Fruit fly (Drosophila melanogaster) whole organism, embryonic: ENCODE data around the gene CG5157.

ENCODE experiments used
- ATbp ChIP-seq: fragments of 200-800 bp; sonication (Bioruptor generic); optimal IDR thresholded peaks from 2 replicates; lab custom pipeline; 2017; ENCODE audit warnings: missing biosample characterization, mild to moderate bottlenecking, missing genetic modification characterization, missing genetic modification reagents
- Abd-B ChIP-seq: fragments of 200-800 bp; sonication (Bioruptor generic); optimal IDR thresholded peaks from 2 replicates; lab custom pipeline; 2018; ENCODE audit warnings: missing biosample characterization, mild to moderate bottlenecking, missing genetic modification characterization, moderate library complexity
- Adf1 ChIP-seq: fragments of 200-800 bp; sonication (Bioruptor generic); IDR thresholded peaks from 2 replicates; pipeline ENCODE4 v1.3.6; 2022; ENCODE audit warnings: missing biosample characterization, missing genetic modification characterization
- Aef1 ChIP-seq: fragments of 200-800 bp; sonication (Bioruptor generic); IDR thresholded peaks from 3 replicates; pipeline ENCODE4 v1.3.6; 2022; ENCODE audit warnings: missing biosample characterization, missing genetic modification characterization
- Atf-2 ChIP-seq: fragments of 200-800 bp; sonication (Bioruptor generic); optimal IDR thresholded peaks from 2 replicates; lab custom pipeline; 2016; ENCODE audit warnings: missing biosample characterization, missing genetic modification characterization
- CG10209 ChIP-seq: fragments of 200-800 bp; sonication (Bioruptor generic); optimal IDR thresholded peaks from 3 replicates; lab custom pipeline; 2017; ENCODE audit warnings: missing biosample characterization, mild to moderate bottlenecking, missing genetic modification characterization, missing genetic modification reagents
- CG10431 ChIP-seq: fragments of 200-800 bp; sonication (Bioruptor generic); optimal IDR thresholded peaks from 3 replicates; lab custom pipeline; 2018; ENCODE audit warnings: missing biosample characterization, mild to moderate bottlenecking, missing genetic modification characterization
- CG17359 ChIP-seq: fragments of 200-800 bp; sonication (Bioruptor generic); optimal IDR thresholded peaks from 3 replicates; lab custom pipeline; 2018; ENCODE audit warnings: missing biosample characterization, mild to moderate bottlenecking, missing genetic modification characterization, moderate library complexity
- CG17385 ChIP-seq: fragments of 200-800 bp; sonication (Bioruptor generic); optimal IDR thresholded peaks from 3 replicates; lab custom pipeline; 2018; ENCODE audit warnings: missing biosample characterization, mild to moderate bottlenecking, missing genetic modification characterization
- CG18599 ChIP-seq: fragments of 200-800 bp; sonication (Bioruptor generic); optimal IDR thresholded peaks from 3 replicates; lab custom pipeline; 2017; ENCODE audit warnings: missing biosample characterization, missing genetic modification characterization, mild to moderate bottlenecking, moderate library complexity, missing genetic modification reagents
- CG2202 ChIP-seq: fragments of 200-800 bp; sonication (Bioruptor generic); optimal IDR thresholded peaks from 2 replicates; lab custom pipeline; 2018; ENCODE audit warnings: missing biosample characterization, mild to moderate bottlenecking, missing genetic modification characterization
- CG2889 ChIP-seq: fragments of 200-800 bp; sonication (Bioruptor generic); IDR thresholded peaks from 3 replicates; pipeline ENCODE4 v1.3.6; 2022; ENCODE audit warnings: missing biosample characterization, missing genetic modification characterization
- CG31224 ChIP-seq: fragments of 200-800 bp; sonication (Bioruptor generic); IDR thresholded peaks from 2 replicates; pipeline ENCODE4 v1.3.6; 2022; ENCODE audit warnings: missing biosample characterization, missing genetic modification characterization
- CG31365 ChIP-seq: fragments of 200-800 bp; sonication (Bioruptor generic); optimal IDR thresholded peaks from 2 replicates; lab custom pipeline; 2018; ENCODE audit warnings: missing biosample characterization, mild to moderate bottlenecking, missing genetic modification characterization
- CG31441 ChIP-seq: fragments of 200-800 bp; sonication (Bioruptor generic); IDR thresholded peaks from 2 replicates; pipeline ENCODE4 v1.3.6; 2022; ENCODE audit warnings: missing biosample characterization, missing genetic modification characterization
- CG33557 ChIP-seq: fragments of 200-800 bp; sonication (Bioruptor generic); optimal IDR thresholded peaks from 2 replicates; lab custom pipeline; 2019; ENCODE audit warnings: missing biosample characterization, mild to moderate bottlenecking, missing genetic modification characterization, moderate library complexity
- CG4820 ChIP-seq: fragments of 200-800 bp; sonication (Bioruptor generic); optimal IDR thresholded peaks from 3 replicates; lab custom pipeline; 2016; ENCODE audit warnings: missing biosample characterization, missing genetic modification characterization
- CG5245 ChIP-seq: fragments of 200-800 bp; sonication (Bioruptor generic); optimal IDR thresholded peaks from 3 replicates; lab custom pipeline; 2016; ENCODE audit warnings: missing biosample characterization, missing genetic modification characterization
- CG6175 ChIP-seq: fragments of 200-800 bp; sonication (Bioruptor generic); IDR thresholded peaks from 3 replicates; pipeline ENCODE4 v1.3.6; 2022; ENCODE audit warnings: missing biosample characterization, missing genetic modification characterization
- CG6272 ChIP-seq: fragments of 200-800 bp; sonication (Bioruptor generic); IDR thresholded peaks from 2 replicates; pipeline ENCODE4 v1.3.6; 2022; ENCODE audit warnings: missing biosample characterization, missing genetic modification characterization
- CG8765 ChIP-seq: fragments of 200-800 bp; sonication (Bioruptor generic); IDR thresholded peaks from 2 replicates; pipeline ENCODE4 v1.3.6; 2022; ENCODE audit warnings: missing biosample characterization, missing genetic modification characterization
- CG8944 ChIP-seq: fragments of 200-800 bp; sonication (Bioruptor generic); optimal IDR thresholded peaks from 3 replicates; lab custom pipeline; 2016; ENCODE audit warnings: missing biosample characterization, missing genetic modification characterization
- CG9817 ChIP-seq: fragments of 200-800 bp; sonication (Bioruptor generic); optimal IDR thresholded peaks from 2 replicates; lab custom pipeline; 2018; ENCODE audit warnings: missing biosample characterization, mild to moderate bottlenecking, missing genetic modification characterization, moderate library complexity
- Chrac-16 ChIP-seq: fragments of 200-800 bp; sonication (Bioruptor generic); optimal IDR thresholded peaks from 3 replicates; lab custom pipeline; 2016; ENCODE audit warnings: missing biosample characterization, missing genetic modification characterization
- Fer1 ChIP-seq: fragments of 200-800 bp; sonication (Bioruptor generic); optimal IDR thresholded peaks from 2 replicates; lab custom pipeline; 2017; ENCODE audit warnings: missing biosample characterization, mild to moderate bottlenecking, missing genetic modification characterization
- Gug ChIP-seq: fragments of 200-800 bp; sonication (Bioruptor generic); IDR thresholded peaks from 4 replicates; pipeline ENCODE4 v1.3.6; 2022; ENCODE audit warnings: missing biosample characterization, missing genetic modification characterization
- Hey ChIP-seq: fragments of 200-800 bp; sonication (Bioruptor generic); optimal IDR thresholded peaks from 3 replicates; lab custom pipeline; 2018; ENCODE audit warnings: missing biosample characterization, mild to moderate bottlenecking, missing genetic modification characterization
- Hr51 ChIP-seq, 2 experiments: fragments of 200-800 bp; sonication (Bioruptor generic); optimal IDR thresholded peaks; 2 replicates in 1 of 2; 3 replicates in 1 of 2; lab custom pipeline; 2016 to 2018; ENCODE audit warnings: missing biosample characterization in 2 of 2, missing genetic modification characterization in 2 of 2, mild to moderate bottlenecking in 1 of 2, moderate library complexity in 1 of 2
- Hsf ChIP-seq: fragments of 200-800 bp; sonication (Bioruptor generic); optimal IDR thresholded peaks from 3 replicates; lab custom pipeline; 2016; ENCODE audit warnings: missing biosample characterization, missing genetic modification characterization
- MTF-1 ChIP-seq: fragments of 200-800 bp; sonication (Bioruptor generic); optimal IDR thresholded peaks from 2 replicates; lab custom pipeline; 2018; ENCODE audit warnings: missing biosample characterization, mild to moderate bottlenecking, missing genetic modification characterization, borderline replicate concordance
- Sin3A ChIP-seq: fragments of >200 bp; optimal IDR thresholded peaks from 2 replicates; lab custom pipeline; 2018
- Six4 ChIP-seq: fragments of 200-800 bp; sonication (Bioruptor generic); optimal IDR thresholded peaks from 2 replicates; lab custom pipeline; 2016; ENCODE audit warnings: missing biosample characterization, missing genetic modification characterization
- Sox102F ChIP-seq: fragments of 200-800 bp; sonication (Bioruptor generic); optimal IDR thresholded peaks from 2 replicates; lab custom pipeline; 2018; ENCODE audit warnings: missing biosample characterization, mild to moderate bottlenecking, missing genetic modification characterization, moderate library complexity
- ap ChIP-seq: fragments of 200-800 bp; sonication (Bioruptor generic); IDR thresholded peaks from 2 replicates; pipeline ENCODE4 v1.3.6; 2022; ENCODE audit warnings: missing biosample characterization, missing genetic modification characterization
- bcd ChIP-seq: fragments of 200-800 bp; sonication (Bioruptor generic); optimal IDR thresholded peaks from 2 replicates; lab custom pipeline; 2017; ENCODE audit warnings: missing biosample characterization, mild to moderate bottlenecking, missing genetic modification characterization
- br ChIP-seq: fragments of >200 bp; optimal IDR thresholded peaks from 2 replicates; lab custom pipeline; 2017
- cad ChIP-seq: fragments of >200 bp; optimal IDR thresholded peaks from 2 replicates; lab custom pipeline; 2017; ENCODE audit warnings: missing biosample characterization, missing genetic modification characterization
- caup ChIP-seq: fragments of 200-800 bp; sonication (Bioruptor generic); optimal IDR thresholded peaks from 3 replicates; lab custom pipeline; 2017; ENCODE audit warnings: missing biosample characterization, mild to moderate bottlenecking, missing genetic modification characterization, moderate library complexity; ENCODE audit not compliant: severe bottlenecking
- chinmo ChIP-seq: fragments of 200-800 bp; sonication (Bioruptor generic); IDR thresholded peaks from 4 replicates; pipeline ENCODE4 v1.3.6; 2022; ENCODE audit warnings: missing biosample characterization, missing genetic modification characterization; ENCODE audit not compliant: partially characterized antibody
- grau ChIP-seq: fragments of 200-800 bp; optimal IDR thresholded peaks from 3 replicates; lab custom pipeline; 2019; ENCODE audit warnings: missing biosample characterization, mild to moderate bottlenecking, missing genetic modification characterization, moderate library complexity
- insv ChIP-seq, 2 experiments: fragments of 200-800 bp; sonication (Bioruptor generic); optimal IDR thresholded peaks; 3 replicates each; lab custom pipeline; 2016 to 2018; ENCODE audit warnings: missing biosample characterization in 2 of 2, missing genetic modification characterization in 2 of 2
- nom ChIP-seq: fragments of 200-800 bp; sonication (Bioruptor generic); optimal IDR thresholded peaks from 2 replicates; lab custom pipeline; 2017; ENCODE audit warnings: missing biosample characterization, missing genetic modification characterization, mild to moderate bottlenecking, moderate library complexity, missing genetic modification reagents
- org-1 ChIP-seq: fragments of 200-800 bp; sonication (Bioruptor generic); optimal IDR thresholded peaks from 2 replicates; lab custom pipeline; 2017; ENCODE audit warnings: missing biosample characterization, missing genetic modification characterization
- pros ChIP-seq: fragments of 200-800 bp; sonication (Bioruptor generic); optimal IDR thresholded peaks from 3 replicates; lab custom pipeline; 2019; ENCODE audit warnings: missing biosample characterization, mild to moderate bottlenecking, missing genetic modification characterization, moderate library complexity
- psq ChIP-seq: fragments of 200-800 bp; sonication (Bioruptor generic); optimal IDR thresholded peaks from 2 replicates; lab custom pipeline; 2017; ENCODE audit warnings: missing biosample characterization, missing genetic modification characterization
- ranshi ChIP-seq: fragments of 200-800 bp; sonication (Bioruptor generic); IDR thresholded peaks from 2 replicates; pipeline ENCODE4 v1.3.6; 2022; ENCODE audit warnings: missing biosample characterization, missing genetic modification characterization
- ro ChIP-seq: fragments of 200-800 bp; sonication (Bioruptor generic); IDR thresholded peaks from 2 replicates; pipeline ENCODE4 v1.3.6; 2022; ENCODE audit warnings: missing biosample characterization, missing genetic modification characterization
- salm ChIP-seq: fragments of 200-800 bp; sonication (Bioruptor generic); optimal IDR thresholded peaks from 2 replicates; lab custom pipeline; 2018; ENCODE audit warnings: missing biosample characterization, mild to moderate bottlenecking, missing genetic modification characterization
- slbo ChIP-seq: fragments of 200-800 bp; sonication (Bioruptor generic); IDR thresholded peaks from 2 replicates; pipeline ENCODE4 v1.3.6; 2022; ENCODE audit warnings: missing biosample characterization, missing genetic modification characterization
- so ChIP-seq: fragments of 200-800 bp; sonication (Bioruptor generic); IDR thresholded peaks from 3 replicates; pipeline ENCODE4 v1.3.6; 2022; ENCODE audit warnings: missing biosample characterization, missing genetic modification characterization
- sr ChIP-seq: fragments of 200-800 bp; sonication (Bioruptor generic); IDR thresholded peaks from 3 replicates; pipeline ENCODE4 v1.3.6; 2022; ENCODE audit warnings: missing biosample characterization, missing genetic modification characterization
- tup ChIP-seq: fragments of 200-800 bp; sonication (Bioruptor generic); optimal IDR thresholded peaks from 2 replicates; lab custom pipeline; 2016; ENCODE audit warnings: missing biosample characterization, mild to moderate bottlenecking, missing genetic modification characterization, moderate library complexity
- vvl ChIP-seq: fragments of 200-800 bp; sonication (Bioruptor generic); IDR thresholded peaks from 2 replicates; pipeline ENCODE4 v1.3.6; 2022; ENCODE audit warnings: missing biosample characterization, missing genetic modification characterization
- yki ChIP-seq: fragments of >200 bp; optimal IDR thresholded peaks from 3 replicates; lab custom pipeline; 2018
- zen2 ChIP-seq: fragments of 200-800 bp; sonication (Bioruptor generic); IDR thresholded peaks from 3 replicates; pipeline ENCODE4 v1.3.6; 2022; ENCODE audit warnings: missing biosample characterization, missing genetic modification characterization; ENCODE audit not compliant: partially characterized antibody

Gene CG5157

dm6 chr3L:16172809-16173276, 35.2 kb upstream of the CG5157 start (continued):
- TF ChIP-seq Gug (GFP tag; lab: Robert Waterston, UW) (no peak), vvl (GFP tag; lab: Robert Waterston, UW) (no peak), yki (lab: Kevin White, UChicago) (no peak), MTF-1 (GFP tag; lab: Kevin White, UChicago) (no peak), ATbp (GFP tag; lab: Kevin White, UChicago) (no peak), Hey (tag; lab: Kevin White, UChicago) (no peak), CG10209 (GFP tag; lab: Kevin White, UChicago) (peak; percentile 40), CG4820 (GFP tag; lab: Kevin White, UChicago) (no peak), Sin3A (lab: Kevin White, UChicago) (no peak), org-1 (GFP tag; lab: Kevin White, UChicago) (peak; percentile 26), bcd (GFP tag; lab: Kevin White, UChicago) (peak; percentile 24), CG8765 (no peak), slbo (GFP tag; lab: Robert Waterston, UW) (no peak), br (no peak), CG9817 (tag; lab: Kevin White, UChicago) (no peak), tup (GFP tag; lab: Kevin White, UChicago) (no peak), ap (GFP tag; lab: Robert Waterston, UW) (no peak), Aef1 (GFP tag; lab: Robert Waterston, UW) (no peak), Adf1 (GFP tag; lab: Robert Waterston, UW) (no peak), zen2 (GFP tag; lab: Robert Waterston, UW) (no peak), caup (GFP tag; lab: Kevin White, UChicago) (no peak), Hr51 (GFP tag; optimal IDR thresholded peaks at IDR 0.05; lab: Kevin White, UChicago) (peak in 1 of 2 experiments; percentile 60), ro (GFP tag; lab: Robert Waterston, UW) (no peak), CG2202 (no peak), CG2889 (GFP tag; lab: Robert Waterston, UW) (no peak), CG5245 (GFP tag; lab: Kevin White, UChicago) (no peak), CG31365 (no peak), Atf-2 (no peak), Fer1 (GFP tag; lab: Kevin White, UChicago) (peak; percentile 3), chinmo (GFP tag; lab: Robert Waterston, UW) (no peak), so (no peak), Hsf (GFP tag; lab: Kevin White, UChicago) (no peak), nom (peak; percentile 13), CG31441 (peak; percentile 54; the same call in 1 of the 2 replicates), CG17385 (peak; percentile 35), CG31224 (no peak), CG8944 (GFP tag; lab: Kevin White, UChicago) (no peak), cad (GFP tag; lab: Kevin White, UChicago) (no peak), CG33557 (GFP tag; lab: Kevin White, UChicago) (peak; percentile 8), psq (no peak), sr (GFP tag; lab: Robert Waterston, UW) (no peak)

- TF ChIP-seq Chrac-16, result no peak
- no peak for TF ChIP-seq CG18599 (GFP tag; lab: Kevin White, UChicago)
- TF ChIP-seq salm, result no peak
- no peak for TF ChIP-seq Abd-B (GFP tag; lab: Kevin White, UChicago)
- no peak for TF ChIP-seq Six4 (GFP tag; lab: Kevin White, UChicago)
- no peak for TF ChIP-seq grau (tag; lab: Kevin White, UChicago)
- no peak for TF ChIP-seq CG17359 (tag; lab: Kevin White, UChicago)
- TF ChIP-seq pros (GFP tag; lab: Kevin White, UChicago), result peak; percentile 85
- TF ChIP-seq ranshi (GFP tag; lab: Robert Waterston, UW), result no peak
- TF ChIP-seq CG10431 (GFP tag; lab: Kevin White, UChicago), result no peak
- no peak for TF ChIP-seq insv (GFP tag; optimal IDR thresholded peaks at IDR 0.05; lab: Kevin White, UChicago)
- no peak for TF ChIP-seq Sox102F (GFP tag; lab: Kevin White, UChicago)
- no peak for TF ChIP-seq CG6175
- no peak for TF ChIP-seq CG6272 (GFP tag; lab: Robert Waterston, UW)
Observed at dm6 chr3L:16172381-16172780, 34.7 kb upstream of the CG5157 start.
